Fruit fly (Drosophila melanogaster) whole organism: ENCODE data around the gene CG8915.

Experiments
- CG8478 ChIP-seq: fragments of >200 bp; optimal IDR thresholded peaks from 2 replicates; lab custom pipeline; 2018; ENCODE audit warnings: inconsistent platforms
- Dll ChIP-seq: fragments of >200 bp; optimal IDR thresholded peaks from 2 replicates; lab custom pipeline; 2017
- pan ChIP-seq: fragments of >200 bp; optimal IDR thresholded peaks from 2 replicates; lab custom pipeline; 2017
- psq ChIP-seq: fragments of >200 bp; optimal IDR thresholded peaks from 2 replicates; lab custom pipeline; 2017

- TF ChIP-seq CG8478 (no peak), psq (lab: Kevin White, UChicago) (no peak), Dll (lab: Kevin White, UChicago) (no peak), pan (lab: Kevin White, UChicago) (no peak)
Measured at dm6 chrX:17282196-17282595, 37.4 kb upstream of the CG8915 start, which contains the start of gene CG5445.
